Worm (Caenorhabditis elegans): ENCODE measurements around the gene gcn-2.

- TF ChIP-seq pha-4 (GFP tag; IDR thresholded peaks at IDR 0.05) = no peak
- no peak for TF ChIP-seq pha-4 (tag; optimal IDR thresholded peaks at IDR 0.05)
- no peak for TF ChIP-seq arid-1 (GFP tag; conservative IDR thresholded peaks at IDR 0.05)
- TF ChIP-seq skn-1 (tag; optimal IDR thresholded peaks at IDR 0.05) = no peak
- no peak for TF ChIP-seq ctbp-1 (GFP tag; IDR thresholded peaks at IDR 0.05)
Measured at ce11 chrII:13066777-13067290, 17.1 kb upstream of the gcn-2 start.

All from whole organism, L4 larva.